Worm (Caenorhabditis elegans): ENCODE data around the gene W04E12.3.
A peak's percentile ranks its signal among the peaks of the same experiment; 100 is the strongest.
"Not testable (repeated sequence)": the region's sequence is repeated elsewhere in the genome, so short reads cannot be mapped to it uniquely, and the experiment has no call there.

The W04E12.3 gene

DNA sequence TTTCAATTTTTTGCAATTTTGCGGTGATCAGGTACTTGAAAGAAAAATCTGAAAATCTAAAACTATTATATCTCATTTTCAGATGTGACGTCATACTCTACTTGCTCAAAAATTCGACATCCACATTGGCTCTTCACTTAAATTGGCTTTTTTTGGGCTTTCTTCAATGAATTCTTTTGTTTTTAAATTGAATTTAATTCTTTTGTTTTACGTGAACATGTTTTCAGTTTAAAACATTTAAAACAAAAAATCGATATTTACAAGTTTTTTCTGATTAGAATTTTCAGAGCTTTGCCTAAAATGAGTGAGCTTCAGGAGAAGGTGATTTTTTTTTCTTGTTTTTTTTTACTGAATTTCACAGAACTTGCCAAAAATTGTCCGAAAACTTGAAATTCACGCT, at the start of gene W04E12.3:
W04E12.3 (plus strand) TSS at position 301 of the 400 bp plus-strand sequence.
- TF ChIP-seq nhr-67 (tag; optimal IDR thresholded peaks at IDR 0.05) (no peak), fos-1 (tag; optimal IDR thresholded peaks at IDR 0.05) (no peak), ceh-9 (tag; optimal IDR thresholded peaks at IDR 0.05) (no peak), nhr-77 (tag; optimal IDR thresholded peaks at IDR 0.05) (no peak), fkh-10 (GFP tag; optimal IDR thresholded peaks at IDR 0.05) (no peak), snpc-4 (tag; optimal IDR thresholded peaks at IDR 0.05) (no peak), nhr-76 (tag; optimal IDR thresholded peaks at IDR 0.05) (no peak), nhr-25 (tag; optimal IDR thresholded peaks at IDR 0.05) (no peak)

DNA sequence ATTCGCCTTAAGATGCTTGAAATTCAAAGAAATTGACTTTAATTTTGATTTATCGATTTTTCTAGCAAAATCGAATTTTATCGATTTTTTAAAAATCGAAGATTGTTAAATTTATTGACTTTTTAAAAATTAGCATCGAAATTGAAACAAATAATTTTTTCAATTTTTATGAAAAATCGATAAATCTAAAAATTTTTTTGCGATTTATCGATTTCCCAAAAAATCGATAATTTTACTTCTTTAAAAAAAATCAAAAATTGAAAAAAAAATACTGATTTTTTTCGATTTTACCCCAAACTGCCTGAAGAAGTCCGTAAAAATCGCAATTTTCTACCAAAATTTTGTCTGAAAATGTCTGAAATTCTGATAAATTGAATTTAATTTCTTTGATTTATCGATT, 49.8 kb upstream of the W04E12.3 start:
- TF ChIP-seq ceh-28 (tag; optimal IDR thresholded peaks at IDR 0.05), result peak; percentile 81
- TF ChIP-seq fkh-2 (tag; optimal IDR thresholded peaks at IDR 0.05), result no peak
- TF ChIP-seq elt-1 (tag; optimal IDR thresholded peaks at IDR 0.05), result no peak

DNA sequence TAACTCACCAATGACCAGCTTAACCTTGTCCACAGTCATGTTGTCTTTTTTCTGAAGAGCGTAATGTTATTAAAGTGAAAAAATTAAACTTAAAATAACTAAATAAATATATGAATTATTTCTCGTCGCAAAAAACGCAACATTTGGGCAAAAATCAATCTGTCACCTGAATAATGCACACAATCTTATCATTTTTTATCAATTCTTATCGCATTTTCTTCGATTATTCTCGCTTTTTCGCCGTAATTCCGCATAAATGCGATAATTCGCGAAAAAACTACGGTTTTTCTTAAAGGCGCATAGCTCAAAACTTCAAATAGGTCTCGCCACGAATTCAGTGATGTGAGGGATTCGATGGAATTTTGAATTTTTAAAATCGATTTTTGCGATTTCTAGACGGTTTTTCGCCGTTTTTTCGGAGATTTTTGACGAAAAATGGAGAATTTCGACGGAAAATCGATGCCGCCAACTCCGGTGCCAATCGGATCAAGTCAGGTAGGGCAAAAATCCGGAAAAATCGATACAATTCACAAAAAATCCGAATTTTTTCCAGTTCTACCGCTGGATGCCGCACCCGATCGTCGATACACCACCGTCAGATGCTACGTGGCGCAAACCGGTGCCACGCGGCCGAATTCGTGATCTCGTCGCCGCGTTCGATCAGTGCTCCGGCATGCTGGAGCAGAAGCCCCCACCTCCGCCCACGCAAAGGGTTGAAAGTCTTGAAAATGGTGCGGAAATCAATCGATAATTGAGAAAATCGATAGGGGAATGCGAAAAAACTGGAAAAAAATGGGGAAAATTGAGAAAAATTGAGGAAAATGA, 44.2 kb upstream of the W04E12.3 start, which contains the start of the genes Y43F8C.13 and ani-3:
Y43F8C.13 (minus strand) TSS at position 51 of the 825 bp plus-strand sequence.
ani-3 (plus strand) TSS at position 385 of the 825 bp plus-strand sequence.
- no peak for TF ChIP-seq lin-15B (tag; optimal IDR thresholded peaks at IDR 0.05)
- no peak for TF ChIP-seq nhr-11 (tag; optimal IDR thresholded peaks at IDR 0.05)
- TF ChIP-seq ceh-28 (tag; optimal IDR thresholded peaks at IDR 0.05), result peak; percentile 43
- peak; percentile 81 for TF ChIP-seq pqm-1 (tag; optimal IDR thresholded peaks at IDR 0.05)
- peak; percentile 91 for TF ChIP-seq elt-2 (tag; optimal IDR thresholded peaks at IDR 0.05)
- TF ChIP-seq pha-4 (tag; optimal IDR thresholded peaks at IDR 0.05), result peak; percentile 30

DNA sequence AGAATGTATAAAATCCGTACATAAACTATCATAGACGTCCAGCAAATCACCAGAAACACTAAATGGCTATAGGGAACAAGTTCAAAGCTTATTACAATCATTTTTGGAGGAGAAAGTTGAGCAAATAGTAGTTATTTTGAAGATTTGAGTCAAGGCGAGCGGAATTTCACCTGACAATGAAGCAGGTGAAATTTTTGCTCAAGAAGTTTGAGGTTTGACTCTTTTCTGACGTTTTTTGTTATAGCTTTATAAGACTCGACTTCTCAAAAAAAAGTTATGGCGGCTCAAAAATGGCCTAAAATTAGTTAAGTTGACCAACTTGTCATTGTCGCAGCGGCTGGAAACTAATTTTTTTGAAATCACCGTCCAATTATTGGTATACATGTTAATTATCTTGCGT, 32.9 kb upstream of the W04E12.3 start, which contains the start of gene srv-3:
srv-3 (minus strand) TSS at position 101 of the 400 bp plus-strand sequence.
- TF ChIP-seq nfya-1 (tag; optimal IDR thresholded peaks at IDR 0.05; ENCODE audit: insufficient read depth), result no peak
- TF ChIP-seq fkh-10 (GFP tag; optimal IDR thresholded peaks at IDR 0.05), result no peak
- no peak for TF ChIP-seq nhr-23 (tag; optimal IDR thresholded peaks at IDR 0.05)
- no peak for TF ChIP-seq egl-27 (tag; optimal IDR thresholded peaks at IDR 0.05)
- TF ChIP-seq pqm-1 (tag; optimal IDR thresholded peaks at IDR 0.05), result no peak
- TF ChIP-seq unc-62 (GFP tag; optimal IDR thresholded peaks at IDR 0.05), result no peak
- TF ChIP-seq nhr-12 (tag; optimal IDR thresholded peaks at IDR 0.05), result no peak
- TF ChIP-seq elt-1 (tag; optimal IDR thresholded peaks at IDR 0.05), result no peak
- no peak for TF ChIP-seq ZK546.5 (tag; optimal IDR thresholded peaks at IDR 0.05)
- no peak for TF ChIP-seq lin-39 (tag; optimal IDR thresholded peaks at IDR 0.05)
- TF ChIP-seq ceh-9 (tag; optimal IDR thresholded peaks at IDR 0.05), result no peak

DNA sequence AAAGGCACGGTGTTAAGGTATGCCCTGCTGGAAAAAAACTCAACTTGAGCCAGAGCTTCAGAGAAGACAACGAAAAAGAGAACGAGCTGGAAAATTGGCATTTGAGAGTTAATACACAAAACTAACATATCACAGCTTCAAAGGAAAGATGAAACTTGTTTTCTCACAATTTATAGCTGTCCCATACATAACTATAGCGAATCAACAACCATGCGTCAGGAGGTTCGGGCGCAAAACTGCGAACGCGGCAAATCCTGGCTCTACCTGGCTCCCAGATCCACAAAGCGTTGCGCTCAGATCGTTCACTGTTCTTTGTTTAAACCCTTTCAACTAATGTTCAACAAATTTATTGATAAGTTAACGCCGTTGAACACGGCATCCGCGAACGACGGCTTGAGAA, 31.2 kb upstream of the W04E12.3 start, which contains the start of gene Y43F8C.15:
Y43F8C.15 (minus strand) TSS at position 101 of the 400 bp plus-strand sequence.
- not testable (repeated sequence) for TF ChIP-seq unc-39, aly-2, nhr-25 (tag; optimal IDR thresholded peaks at IDR 0.05)

DNA sequence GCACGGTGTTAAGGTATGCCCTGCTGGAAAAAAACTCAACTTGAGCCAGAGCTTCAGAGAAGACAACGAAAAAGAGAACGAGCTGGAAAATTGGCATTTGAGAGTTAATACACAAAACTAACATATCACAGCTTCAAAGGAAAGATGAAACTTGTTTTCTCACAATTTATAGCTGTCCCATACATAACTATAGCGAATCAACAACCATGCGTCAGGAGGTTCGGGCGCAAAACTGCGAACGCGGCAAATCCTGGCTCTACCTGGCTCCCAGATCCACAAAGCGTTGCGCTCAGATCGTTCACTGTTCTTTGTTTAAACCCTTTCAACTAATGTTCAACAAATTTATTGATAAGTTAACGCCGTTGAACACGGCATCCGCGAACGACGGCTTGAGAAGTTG, 30.1 kb upstream of the W04E12.3 start, which contains the start of gene Y43F8C.23:
Y43F8C.23 (minus strand) TSS at position 101 of the 400 bp plus-strand sequence.
- TF ChIP-seq nhr-25, ztf-11, elt-3 (tag; optimal IDR thresholded peaks at IDR 0.05): not testable (repeated sequence)

DNA sequence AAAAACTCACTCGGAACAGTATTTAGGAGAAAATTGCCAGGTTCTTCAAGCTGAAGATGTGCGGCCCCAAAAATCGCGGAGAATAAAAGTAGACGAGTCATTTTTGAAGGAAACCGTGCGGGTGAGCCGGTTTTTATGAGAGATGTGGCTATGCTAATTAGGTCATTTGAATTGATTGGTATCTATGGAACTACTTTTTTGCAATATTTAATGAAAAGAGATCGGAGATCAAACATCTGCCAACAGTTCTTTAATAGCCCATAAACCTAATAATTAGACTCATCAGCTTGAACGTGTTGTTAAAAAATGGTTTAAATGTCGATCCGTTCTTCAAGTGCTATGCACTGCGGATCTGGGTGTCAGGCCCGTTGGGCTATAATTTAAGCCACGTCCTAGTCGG, 26.3 kb upstream of the W04E12.3 start, which contains the start of gene Y43F8C.16:
Y43F8C.16 (minus strand) TSS at position 101 of the 400 bp plus-strand sequence.
- TF ChIP-seq sea-2 (GFP tag; optimal IDR thresholded peaks at IDR 0.05) (no peak), mml-1 (tag; optimal IDR thresholded peaks at IDR 0.05) (no peak), ztf-11 (tag; optimal IDR thresholded peaks at IDR 0.05) (no peak), mdl-1 (tag; optimal IDR thresholded peaks at IDR 0.05) (no peak), nhr-25 (tag; optimal IDR thresholded peaks at IDR 0.05) (no peak), nhr-43 (tag; optimal IDR thresholded peaks at IDR 0.05; ENCODE audit: poor library complexity, severe bottlenecking) (no peak), jun-1 (tag; optimal IDR thresholded peaks at IDR 0.05) (no peak), eor-1 (tag; optimal IDR thresholded peaks at IDR 0.05) (no peak)
